Fruit fly (Drosophila melanogaster) whole organism, embryonic: ENCODE data around the gene CG4452.
A peak's percentile ranks its signal among the peaks of the same experiment; 100 is the strongest.

ENCODE experiments used
- Bdp1 ChIP-seq: fragments of 200-800 bp; sonication (Bioruptor generic); optimal IDR thresholded peaks from 3 replicates; lab custom pipeline; 2016; ENCODE audit warnings: missing biosample characterization, missing genetic modification characterization
- CG10209 ChIP-seq: fragments of 200-800 bp; sonication (Bioruptor generic); optimal IDR thresholded peaks from 3 replicates; lab custom pipeline; 2017; ENCODE audit warnings: missing biosample characterization, mild to moderate bottlenecking, missing genetic modification characterization, missing genetic modification reagents
- CG1024 ChIP-seq: fragments of 200-800 bp; sonication (Bioruptor generic); IDR thresholded peaks from 2 replicates; pipeline ENCODE4 v1.3.6; 2022; ENCODE audit warnings: missing biosample characterization, missing genetic modification characterization
- CG10543 ChIP-seq: fragments of 200-800 bp; sonication (Bioruptor generic); optimal IDR thresholded peaks from 3 replicates; lab custom pipeline; 2017; ENCODE audit warnings: missing biosample characterization, mild to moderate bottlenecking, missing genetic modification characterization, moderate library complexity
- CG11093 ChIP-seq: fragments of 200-800 bp; sonication (Bioruptor generic); IDR thresholded peaks from 3 replicates; pipeline ENCODE4 v1.3.6; 2022; ENCODE audit warnings: missing biosample characterization, missing genetic modification characterization
- CG11398 ChIP-seq: fragments of 200-800 bp; sonication (Bioruptor generic); optimal IDR thresholded peaks from 2 replicates; lab custom pipeline; 2016; ENCODE audit warnings: missing biosample characterization, missing genetic modification characterization
- CG12659 ChIP-seq: fragments of 200-800 bp; sonication (Bioruptor generic); optimal IDR thresholded peaks from 3 replicates; lab custom pipeline; 2017; ENCODE audit warnings: mild to moderate bottlenecking, missing biosample characterization, missing genetic modification reagents, missing genetic modification characterization
- CG13296 ChIP-seq: fragments of 200-800 bp; sonication (Bioruptor generic); optimal IDR thresholded peaks from 3 replicates; lab custom pipeline; 2018; ENCODE audit warnings: missing biosample characterization, mild to moderate bottlenecking, missing genetic modification characterization
- CG13624 ChIP-seq: fragments of 200-800 bp; sonication (Bioruptor generic); optimal IDR thresholded peaks from 2 replicates; lab custom pipeline; 2016; ENCODE audit warnings: missing biosample characterization, missing genetic modification characterization
- CG13894 ChIP-seq: fragments of 200-800 bp; sonication (Bioruptor generic); optimal IDR thresholded peaks from 3 replicates; lab custom pipeline; 2018; ENCODE audit warnings: missing biosample characterization, mild to moderate bottlenecking, missing genetic modification characterization, moderate library complexity
- CG14667 ChIP-seq: fragments of 200-800 bp; sonication (Bioruptor generic); IDR thresholded peaks from 2 replicates; pipeline ENCODE4 v1.3.6; 2022; ENCODE audit warnings: missing biosample characterization, missing genetic modification characterization
- CG14860 ChIP-seq: fragments of 200-800 bp; sonication (Bioruptor generic); IDR thresholded peaks from 3 replicates; pipeline ENCODE4 v1.3.6; 2022; ENCODE audit warnings: missing biosample characterization, missing genetic modification characterization; ENCODE audit not compliant: partially characterized antibody
- CG1529 ChIP-seq: fragments of 200-800 bp; sonication (Bioruptor generic); optimal IDR thresholded peaks from 3 replicates; lab custom pipeline; 2018; ENCODE audit warnings: missing biosample characterization, missing genetic modification characterization
- CG17186 ChIP-seq: fragments of 200-800 bp; sonication (Bioruptor generic); optimal IDR thresholded peaks from 3 replicates; lab custom pipeline; 2017; ENCODE audit warnings: missing biosample characterization, missing genetic modification reagents, missing genetic modification characterization
- CG17359 ChIP-seq: fragments of 200-800 bp; sonication (Bioruptor generic); optimal IDR thresholded peaks from 3 replicates; lab custom pipeline; 2018; ENCODE audit warnings: missing biosample characterization, mild to moderate bottlenecking, missing genetic modification characterization, moderate library complexity
- CG17802 ChIP-seq: fragments of 200-800 bp; sonication (Bioruptor generic); optimal IDR thresholded peaks from 2 replicates; lab custom pipeline; 2018; ENCODE audit warnings: missing biosample characterization, mild to moderate bottlenecking, missing genetic modification characterization, moderate library complexity
- CG18262 ChIP-seq: fragments of 200-800 bp; optimal IDR thresholded peaks from 3 replicates; lab custom pipeline; 2019; ENCODE audit warnings: missing biosample characterization, mild to moderate bottlenecking, missing genetic modification characterization, moderate library complexity
- CG31365 ChIP-seq: fragments of 200-800 bp; sonication (Bioruptor generic); optimal IDR thresholded peaks from 2 replicates; lab custom pipeline; 2018; ENCODE audit warnings: missing biosample characterization, mild to moderate bottlenecking, missing genetic modification characterization
- CG32772 ChIP-seq: fragments of 200-800 bp; sonication (Bioruptor generic); IDR thresholded peaks from 2 replicates; pipeline ENCODE4 v1.3.6; 2022; ENCODE audit warnings: missing biosample characterization, missing genetic modification characterization
- CG34376 ChIP-seq: fragments of 200-800 bp; sonication (Bioruptor generic); optimal IDR thresholded peaks from 2 replicates; lab custom pipeline; 2018; ENCODE audit warnings: missing biosample characterization, mild to moderate bottlenecking, missing genetic modification characterization
- CG4360 ChIP-seq: fragments of 200-800 bp; sonication (Bioruptor generic); IDR thresholded peaks from 2 replicates; pipeline ENCODE4 v1.3.6; 2022; ENCODE audit warnings: missing biosample characterization, missing genetic modification characterization
- CG5953 ChIP-seq: fragments of 200-800 bp; sonication (Bioruptor generic); IDR thresholded peaks from 2 replicates; pipeline ENCODE4 v1.3.6; 2022; ENCODE audit warnings: missing biosample characterization, missing genetic modification characterization
- CG6854 ChIP-seq: fragments of 200-800 bp; sonication (Bioruptor generic); optimal IDR thresholded peaks from 3 replicates; lab custom pipeline; 2017; ENCODE audit warnings: missing biosample characterization, mild to moderate bottlenecking, missing genetic modification characterization
- CG7556 ChIP-seq: fragments of 200-800 bp; sonication (Bioruptor generic); optimal IDR thresholded peaks from 2 replicates; lab custom pipeline; 2017; ENCODE audit warnings: missing biosample characterization, mild to moderate bottlenecking, missing genetic modification characterization
- CkIIα-i1 ChIP-seq: fragments of 200-800 bp; sonication (Bioruptor generic); IDR thresholded peaks from 2 replicates; pipeline ENCODE4 v1.3.6; 2022; ENCODE audit warnings: missing biosample characterization, missing genetic modification characterization
- CrebB ChIP-seq: fragments of 200-800 bp; sonication (Bioruptor generic); optimal IDR thresholded peaks from 3 replicates; lab custom pipeline; 2018; ENCODE audit warnings: missing biosample characterization, mild to moderate bottlenecking, missing genetic modification characterization
- E2f1 ChIP-seq: fragments of 200-800 bp; sonication (Bioruptor generic); IDR thresholded peaks from 2 replicates; pipeline ENCODE4 v1.3.6; 2022; ENCODE audit warnings: missing biosample characterization, missing genetic modification characterization
- E2f2 ChIP-seq: fragments of 200-800 bp; sonication (Bioruptor generic); IDR thresholded peaks from 2 replicates; pipeline ENCODE4 v1.3.6; 2022; ENCODE audit warnings: missing biosample characterization, missing genetic modification characterization
- H15 ChIP-seq: fragments of 200-800 bp; sonication (Bioruptor generic); IDR thresholded peaks from 3 replicates; pipeline ENCODE4 v1.3.6; 2022; ENCODE audit warnings: missing biosample characterization, missing genetic modification characterization
- Hr78 ChIP-seq, 2 experiments: fragments of 200-800 bp in 1 of 2; fragments of >200 bp in 1 of 2; sonication (Bioruptor generic) in 1 of 2; optimal IDR thresholded peaks; 2 replicates each; lab custom pipeline; 2017 to 2019; ENCODE audit warnings: missing biosample characterization in 2 of 2, missing genetic modification characterization in 2 of 2, mild to moderate bottlenecking in 1 of 2, moderate library complexity in 1 of 2
- MBD-R2 ChIP-seq: fragments of 200-800 bp; sonication (Bioruptor generic); IDR thresholded peaks from 2 replicates; pipeline ENCODE4 v1.3.6; 2022; ENCODE audit warnings: missing biosample characterization, missing genetic modification characterization
- Ptx1 ChIP-seq: fragments of 200-800 bp; sonication (Bioruptor generic); IDR thresholded peaks from 2 replicates; pipeline ENCODE4 v1.3.6; 2022; ENCODE audit warnings: missing biosample characterization, missing genetic modification characterization
- Rfx ChIP-seq: fragments of 200-800 bp; sonication (Bioruptor generic); IDR thresholded peaks from 2 replicates; pipeline ENCODE4 v1.3.6; 2022; ENCODE audit warnings: missing biosample characterization, missing genetic modification characterization
- aop ChIP-seq: fragments of 200-800 bp; sonication (Bioruptor generic); IDR thresholded peaks from 2 replicates; pipeline ENCODE4 v1.3.6; 2022; ENCODE audit warnings: missing biosample characterization, missing genetic modification characterization
- bigmax ChIP-seq: fragments of 200-800 bp; sonication (Bioruptor generic); optimal IDR thresholded peaks from 2 replicates; lab custom pipeline; 2018; ENCODE audit warnings: missing biosample characterization, mild to moderate bottlenecking, missing genetic modification characterization
- chn ChIP-seq: fragments of 200-800 bp; sonication (Bioruptor generic); optimal IDR thresholded peaks from 2 replicates; lab custom pipeline; 2016; ENCODE audit warnings: missing biosample characterization, missing genetic modification characterization
- en ChIP-seq: fragments of 200-800 bp; sonication (Bioruptor generic); optimal IDR thresholded peaks from 2 replicates; lab custom pipeline; 2016; ENCODE audit warnings: missing biosample characterization, missing genetic modification characterization
- fu2 ChIP-seq: fragments of 200-800 bp; sonication (Bioruptor generic); optimal IDR thresholded peaks from 2 replicates; lab custom pipeline; 2016; ENCODE audit warnings: missing biosample characterization, missing genetic modification characterization
- gro ChIP-seq: fragments of 200-800 bp; sonication (Bioruptor generic); optimal IDR thresholded peaks from 2 replicates; lab custom pipeline; 2016; ENCODE audit warnings: missing biosample characterization, missing genetic modification characterization
- gsb ChIP-seq: fragments of 200-800 bp; sonication (Bioruptor generic); IDR thresholded peaks from 2 replicates; pipeline ENCODE4 v1.3.6; 2022; ENCODE audit warnings: missing biosample characterization, missing genetic modification characterization
- hth ChIP-seq: fragments of >200 bp; optimal IDR thresholded peaks from 2 replicates; lab custom pipeline; 2017; ENCODE audit warnings: inconsistent platforms
- ind ChIP-seq: fragments of 200-800 bp; sonication (Bioruptor generic); optimal IDR thresholded peaks from 3 replicates; lab custom pipeline; 2016; ENCODE audit warnings: missing biosample characterization, missing genetic modification characterization
- jing ChIP-seq: fragments of 200-800 bp; sonication (Bioruptor generic); optimal IDR thresholded peaks from 2 replicates; lab custom pipeline; 2018; ENCODE audit warnings: missing biosample characterization, mild to moderate bottlenecking, missing genetic modification characterization
- pum ChIP-seq: fragments of 200-800 bp; sonication (Bioruptor generic); optimal IDR thresholded peaks from 2 replicates; lab custom pipeline; 2016; ENCODE audit warnings: missing biosample characterization, missing genetic modification characterization
- seq ChIP-seq: fragments of 200-800 bp; sonication (Bioruptor generic); IDR thresholded peaks from 2 replicates; pipeline ENCODE4 v1.3.6; 2022; ENCODE audit warnings: missing biosample characterization, missing genetic modification characterization
- shn ChIP-seq: fragments of 200-800 bp; sonication (Bioruptor generic); optimal IDR thresholded peaks from 3 replicates; lab custom pipeline; 2016; ENCODE audit warnings: missing biosample characterization, missing genetic modification characterization
- sisA ChIP-seq: fragments of 200-800 bp; sonication (Bioruptor generic); IDR thresholded peaks from 2 replicates; pipeline ENCODE4 v1.3.6; 2022; ENCODE audit warnings: missing biosample characterization, missing genetic modification characterization
- slp2 ChIP-seq: fragments of 200-800 bp; sonication (Bioruptor generic); optimal IDR thresholded peaks from 2 replicates; lab custom pipeline; 2016; ENCODE audit warnings: missing biosample characterization, missing genetic modification characterization
- ttk ChIP-seq: fragments of 200-800 bp; sonication (Bioruptor generic); IDR thresholded peaks from 2 replicates; pipeline ENCODE4 v2.1.2; 2022; ENCODE audit warnings: missing biosample characterization, missing genetic modification characterization
- twi ChIP-seq: fragments of 200-800 bp; optimal IDR thresholded peaks from 2 replicates; lab custom pipeline; 2019; ENCODE audit warnings: missing biosample characterization, mild to moderate bottlenecking, missing genetic modification characterization, moderate library complexity
- zfh1 ChIP-seq: fragments of 200-800 bp; sonication (Bioruptor generic); IDR thresholded peaks from 3 replicates; pipeline ENCODE4 v1.3.6; 2022; ENCODE audit warnings: missing biosample characterization, missing genetic modification characterization

The CG4452 gene

DNA sequence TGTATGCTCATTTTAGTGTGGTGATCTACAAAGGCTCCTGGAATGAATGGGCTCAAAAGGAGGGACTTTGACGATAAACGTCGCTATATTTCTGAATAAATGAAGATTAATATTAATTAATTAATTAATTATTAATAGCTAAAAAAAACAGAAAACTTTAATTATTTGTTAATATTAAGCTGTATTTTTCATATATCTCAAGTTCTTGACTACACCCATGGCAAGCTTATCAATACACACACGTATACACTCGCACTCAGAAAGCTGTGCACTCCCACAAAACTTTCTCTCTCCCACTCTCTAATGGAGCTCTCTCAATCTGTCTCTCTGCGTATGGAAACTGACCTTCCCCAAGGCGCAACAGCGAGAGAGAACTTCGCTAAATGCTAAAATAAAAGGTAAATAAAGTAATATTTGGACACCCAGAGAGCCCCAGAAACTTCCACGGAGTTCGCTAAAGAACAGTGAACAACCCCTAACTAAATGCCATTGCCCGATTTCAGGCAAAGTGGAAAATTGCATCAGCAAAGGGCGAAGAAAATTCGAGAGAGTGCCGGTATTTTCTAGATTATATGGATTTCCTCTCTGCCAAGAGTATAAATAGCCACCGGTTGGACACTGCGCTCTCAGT is 6.3 kb downstream of the CG4452 start (continued):
- TF ChIP-seq CG10209 = peak; percentile 57
- TF ChIP-seq CG31365 (tag; lab: Kevin White, UChicago) = no peak
- TF ChIP-seq H15 (GFP tag; lab: Robert Waterston, UW) = peak; percentile 62; the same call in 1 of the 3 replicates
- peak; percentile 49 for TF ChIP-seq CG10543 (GFP tag; lab: Kevin White, UChicago)
- peak; percentile 71 for TF ChIP-seq ind (GFP tag; lab: Kevin White, UChicago)
- TF ChIP-seq CG34376 = peak; percentile 18
- TF ChIP-seq CG18262 = peak; percentile 65
- peak; percentile 61 for TF ChIP-seq CG13894 (tag; lab: Kevin White, UChicago)
- 0 out of 2 replicates have a peak, but pooled peaks have one; percentile 18 for TF ChIP-seq CG32772
- no peak for TF ChIP-seq pum (GFP tag; lab: Kevin White, UChicago)
- TF ChIP-seq aop (GFP tag; lab: Robert Waterston, UW) = no peak
- peak; percentile 64 for TF ChIP-seq CG1529
- TF ChIP-seq MBD-R2 (GFP tag; lab: Robert Waterston, UW) = peak; percentile 44
- peak; percentile 74 for TF ChIP-seq CG12659
- peak; percentile 77 for TF ChIP-seq zfh1 (GFP tag; lab: Robert Waterston, UW)
- TF ChIP-seq seq (GFP tag; lab: Robert Waterston, UW) = peak; percentile 54
- TF ChIP-seq CG11093 (GFP tag; lab: Robert Waterston, UW) = peak; percentile 53; the same call in 1 of the 3 replicates
- TF ChIP-seq CG14667 (GFP tag; lab: Robert Waterston, UW) = 0 out of 2 replicates have a peak, but pooled peaks have one; percentile 23
- TF ChIP-seq CrebB (tag; lab: Kevin White, UChicago) = no peak
- TF ChIP-seq E2f2 (GFP tag; lab: Robert Waterston, UW) = peak; percentile 41; the same call in 1 of the 2 replicates
- no peak for TF ChIP-seq CG13624 (GFP tag; lab: Kevin White, UChicago)
- TF ChIP-seq shn = no peak
- TF ChIP-seq CG14860 (GFP tag; lab: Robert Waterston, UW) = no peak
- TF ChIP-seq ttk (GFP tag; lab: Robert Waterston, UW) = no peak
- peak; percentile 73 for TF ChIP-seq E2f1 (GFP tag; lab: Robert Waterston, UW)
- TF ChIP-seq jing (GFP tag; lab: Kevin White, UChicago) = no peak
- peak; percentile 66 for TF ChIP-seq CG6854
- TF ChIP-seq bigmax (GFP tag; lab: Kevin White, UChicago) = no peak
- TF ChIP-seq CG13296 (GFP tag; lab: Kevin White, UChicago) = peak; percentile 79
- no peak for TF ChIP-seq gro (GFP tag; lab: Kevin White, UChicago)
- TF ChIP-seq Bdp1 (GFP tag; lab: Kevin White, UChicago) = no peak
- peak; percentile 72 for TF ChIP-seq sisA (GFP tag; lab: Robert Waterston, UW)
- TF ChIP-seq hth (lab: Kevin White, UChicago) = no peak
- TF ChIP-seq CG11398 (GFP tag; lab: Kevin White, UChicago) = no peak
- peak; percentile 77 for TF ChIP-seq CG7556
- TF ChIP-seq slp2 (GFP tag; lab: Kevin White, UChicago) = no peak
- TF ChIP-seq gsb (GFP tag; lab: Robert Waterston, UW) = peak; percentile 17; the same call in 1 of the 2 replicates
- no peak for TF ChIP-seq twi (tag; lab: Kevin White, UChicago)
- TF ChIP-seq CG17359 (tag; lab: Kevin White, UChicago) = peak; percentile 82
- TF ChIP-seq fu2 = no peak
- no peak for TF ChIP-seq CG17186 (GFP tag; lab: Kevin White, UChicago)
- TF ChIP-seq Ptx1 (GFP tag; lab: Robert Waterston, UW) = peak; percentile 71
- no peak for TF ChIP-seq CkIIα-i1 (GFP tag; lab: Robert Waterston, UW)
- peak in 1 of 2 experiments; percentile 43 for TF ChIP-seq Hr78 (GFP tag; optimal IDR thresholded peaks at IDR 0.05; lab: Kevin White, UChicago)
- TF ChIP-seq en = no peak
- TF ChIP-seq CG5953 (GFP tag; lab: Robert Waterston, UW) = peak; percentile 69
- TF ChIP-seq CG1024 (GFP tag; lab: Robert Waterston, UW) = 0 out of 2 replicates have a peak, but pooled peaks have one; percentile 32
- peak; percentile 86 for TF ChIP-seq Rfx (GFP tag; lab: Robert Waterston, UW)
- no peak for TF ChIP-seq CG17802 (tag; lab: Kevin White, UChicago)
- 0 out of 2 replicates have a peak, but pooled peaks have one; percentile 38 for TF ChIP-seq CG4360
- peak; percentile 6 for TF ChIP-seq chn (GFP tag; lab: Kevin White, UChicago)
